Worm (Caenorhabditis elegans) whole organism, midembryonic: ENCODE data around the gene dmsr-10.
A peak's percentile ranks its signal among the peaks of the same experiment; 100 is the strongest.

Experiments
- cog-1 ChIP-seq: sonication (generic microtip); optimal IDR thresholded peaks from 2 replicates; lab custom pipeline; 2016; ENCODE audit warnings: missing genetic modification characterization, missing compliant biosample characterization
- flt-1 ChIP-seq: fragments of 200-800 bp; sonication (Bioruptor generic); IDR thresholded peaks from 2 replicates; pipeline ENCODE4 v1.3.6; 2022; ENCODE audit warnings: missing genetic modification characterization, missing compliant biosample characterization
- klf-2 ChIP-seq: fragments of 200-800 bp; sonication (Bioruptor generic); conservative IDR thresholded peaks from 2 replicates; pipeline ENCODE4 v1.3.6; 2022; ENCODE audit warnings: missing genetic modification reagents, missing genetic modification characterization, missing compliant biosample characterization
- med-1 ChIP-seq: sonication (generic microtip); optimal IDR thresholded peaks from 2 replicates; lab custom pipeline; 2017; ENCODE audit warnings: missing genetic modification characterization, mild to moderate bottlenecking, missing compliant biosample characterization, antibody characterized with exemption, missing genetic modification reagents; ENCODE audit not compliant: insufficient read depth
- ref-1 ChIP-seq: fragments of 200-800 bp; sonication (Bioruptor generic); conservative IDR thresholded peaks from 2 replicates; pipeline ENCODE4 v1.3.6; 2022; ENCODE audit warnings: missing genetic modification reagents, missing genetic modification characterization, missing compliant biosample characterization
- tab-1 ChIP-seq: fragments of 200-800 bp; sonication (Bioruptor generic); IDR thresholded peaks from 2 replicates; pipeline ENCODE4 v1.3.6; 2022; ENCODE audit warnings: missing genetic modification characterization, missing compliant biosample characterization
- ztf-23 ChIP-seq: fragments of 200-800 bp; sonication (Bioruptor generic); IDR thresholded peaks from 2 replicates; pipeline ENCODE4 v1.3.6; 2022; ENCODE audit warnings: missing genetic modification reagents, missing genetic modification characterization, missing compliant biosample characterization
- ztf-29 ChIP-seq: fragments of 200-800 bp; sonication (Bioruptor generic); IDR thresholded peaks from 2 replicates; pipeline ENCODE4 v1.3.6; 2022; ENCODE audit warnings: missing genetic modification reagents, missing genetic modification characterization, missing compliant biosample characterization

DNA sequence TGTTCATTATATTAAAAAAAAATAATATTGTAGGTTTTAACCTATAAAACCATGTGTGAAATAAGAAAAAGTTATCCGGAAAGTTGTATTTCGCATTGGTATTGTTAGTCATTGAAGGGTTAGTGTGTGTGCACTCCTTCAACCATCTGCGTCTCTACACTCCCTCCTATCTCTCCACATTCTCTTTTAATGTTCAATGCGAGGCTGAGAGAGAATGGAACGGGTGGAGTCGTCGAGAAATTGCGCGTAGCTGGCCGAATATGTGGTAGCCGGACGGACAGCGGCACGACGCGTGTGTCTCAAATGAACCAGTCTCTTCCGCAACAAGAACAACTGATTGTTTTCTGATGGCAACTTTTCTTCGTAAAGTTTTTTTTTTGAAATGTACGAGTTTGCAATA lies 4.9 kb downstream of the dmsr-10 start:
- TF ChIP-seq tab-1 (GFP tag; lab: Robert Waterston, UW): no peak
- no peak for TF ChIP-seq klf-2 (GFP tag; lab: Robert Waterston, UW)
- no peak for TF ChIP-seq ref-1 (GFP tag; lab: Robert Waterston, UW)
- TF ChIP-seq flt-1 (GFP tag; lab: Robert Waterston, UW): no peak
- TF ChIP-seq ztf-23 (GFP tag; lab: Robert Waterston, UW): no peak
- TF ChIP-seq ztf-29 (GFP tag; lab: Robert Waterston, UW): no peak
- peak; percentile 65 for TF ChIP-seq cog-1
- TF ChIP-seq med-1: no peak
